Worm (Caenorhabditis elegans) whole organism, mixed stage, embryonic: ENCODE data around the gene C02F5.14.

Source experiments
- elt-1 ChIP-seq: sonication (generic microtip); optimal IDR thresholded peaks from 2 replicates; lab custom pipeline; 2017; ENCODE audit warnings: missing genetic modification characterization, mild to moderate bottlenecking, missing compliant biosample characterization, antibody characterized with exemption, moderate library complexity, borderline replicate concordance; ENCODE audit not compliant: insufficient read depth
- mls-2 ChIP-seq: sonication (generic microtip); optimal IDR thresholded peaks from 2 replicates; lab custom pipeline; 2016; ENCODE audit warnings: mild to moderate bottlenecking, missing genetic modification characterization, moderate library complexity, missing compliant biosample characterization
- nhr-28 ChIP-seq: fragments of 150-350 bp; optimal IDR thresholded peaks from 2 replicates; lab custom pipeline; 2014; ENCODE audit warnings: missing biosample characterization, missing genetic modification characterization
- sem-2 ChIP-seq: fragments of 200-800 bp; sonication (Bioruptor generic); optimal IDR thresholded peaks from 2 replicates; lab custom pipeline; 2018; ENCODE audit warnings: mild to moderate bottlenecking, missing genetic modification characterization, missing compliant biosample characterization

ce11 chrIII:8258045-8258444, 22.7 kb upstream of the C02F5.14 start, which contains the start of gene ncr-2:
- TF ChIP-seq elt-1 (tag; lab: Kevin White, UChicago) (no peak), mls-2 (tag; lab: Kevin White, UChicago) (no peak), nhr-28 (no peak), sem-2 (GFP tag; lab: Kevin White, UChicago) (no peak)
